Worm (Caenorhabditis elegans): ENCODE results near the gene pals-39.

pals-39 gene

ce11 chrV:12401383-12401782 is 42.3 kb downstream of the pals-39 start, which contains the start of gene K01D12.7:
Gene K01D12.7 (minus strand): TSS chrV:12401483.
- TF ChIP-seq ztf-4 (tag; optimal IDR thresholded peaks at IDR 0.05) (no peak), ztf-11 (tag; optimal IDR thresholded peaks at IDR 0.05) (no peak), pqm-1 (tag; optimal IDR thresholded peaks at IDR 0.05) (no peak), ceh-88 (GFP tag; IDR thresholded peaks at IDR 0.05) (no peak), unc-30 (tag; optimal IDR thresholded peaks at IDR 0.05) (no peak)

- no peak for TF ChIP-seq nhr-12 (tag; optimal IDR thresholded peaks at IDR 0.05)
- TF ChIP-seq pqm-1 (tag; optimal IDR thresholded peaks at IDR 0.05): no peak
- no peak for TF ChIP-seq egl-27 (tag; optimal IDR thresholded peaks at IDR 0.05)
- no peak for TF ChIP-seq elt-3 (tag; optimal IDR thresholded peaks at IDR 0.05)
- TF ChIP-seq ceh-8 (GFP tag; optimal IDR thresholded peaks at IDR 0.05): no peak
- TF ChIP-seq lin-15B (tag; optimal IDR thresholded peaks at IDR 0.05): peak; percentile 28
- peak; percentile 42 for TF ChIP-seq nhr-71 (tag; optimal IDR thresholded peaks at IDR 0.05)
- no peak for TF ChIP-seq hpl-2 (GFP tag; optimal IDR thresholded peaks at IDR 0.05)
- no peak for TF ChIP-seq alr-1 (tag; optimal IDR thresholded peaks at IDR 0.05; ENCODE audit: borderline replicate concordance)
- TF ChIP-seq F16B12.6 (tag; optimal IDR thresholded peaks at IDR 0.05): no peak
- no peak for TF ChIP-seq zip-4 (GFP tag; optimal IDR thresholded peaks at IDR 0.05)
- peak; percentile 49 for TF ChIP-seq nhr-90 (tag; optimal IDR thresholded peaks at IDR 0.05; ENCODE audit: poor library complexity)
- peak; percentile 25 for TF ChIP-seq blmp-1 (tag; optimal IDR thresholded peaks at IDR 0.05)
- peak; percentile 22; the same call in 1 of the 2 replicates for TF ChIP-seq nhr-19 (GFP tag; conservative IDR thresholded peaks at IDR 0.05)
- peak; percentile 31 to 60 for TF ChIP-seq efl-1 (optimal IDR thresholded peaks at IDR 0.05)
- peak; percentile 50 to 93 for TF ChIP-seq efl-1 (GFP tag; optimal IDR thresholded peaks at IDR 0.05 in 1 of 2)
- peak; percentile 57 for TF ChIP-seq snu-23 (GFP tag; optimal IDR thresholded peaks at IDR 0.05)
- TF ChIP-seq sox-4 (tag; optimal IDR thresholded peaks at IDR 0.05): no peak
- peak; percentile 42 for TF ChIP-seq dsc-1 (tag; optimal IDR thresholded peaks at IDR 0.05)
- TF ChIP-seq nhr-85 (tag): no peak
- peak; percentile 32 for TF ChIP-seq xbp-1 (tag; optimal IDR thresholded peaks at IDR 0.05)
- TF ChIP-seq snpc-4 (tag; optimal IDR thresholded peaks at IDR 0.05): no peak
- TF ChIP-seq lin-35 (GFP tag; optimal IDR thresholded peaks at IDR 0.05): peak; percentile 26 to 63
- no peak for TF ChIP-seq pax-3 (tag; optimal IDR thresholded peaks at IDR 0.05)
- no peak for TF ChIP-seq nhr-76 (tag; optimal IDR thresholded peaks at IDR 0.05)
- TF ChIP-seq elt-2 (tag; optimal IDR thresholded peaks at IDR 0.05): peak; percentile 34
- TF ChIP-seq C16A3.4 (tag; optimal IDR thresholded peaks at IDR 0.05): peak; percentile 56
- peak; percentile 31 for TF ChIP-seq tbx-2 (tag; optimal IDR thresholded peaks at IDR 0.05)
- no peak for TF ChIP-seq mdl-1 (tag; optimal IDR thresholded peaks at IDR 0.05)
- peak in 2 of 3 experiments; percentile 8 to 11 for TF ChIP-seq ceh-82 (tag; optimal IDR thresholded peaks at IDR 0.05)
- peak; percentile 59 for TF ChIP-seq mep-1 (tag; optimal IDR thresholded peaks at IDR 0.05)
- peak; percentile 46 for TF ChIP-seq nhr-20 (tag; optimal IDR thresholded peaks at IDR 0.05)
- no peak for TF ChIP-seq nhr-28 (tag; optimal IDR thresholded peaks at IDR 0.05)
- peak; percentile 56 for TF ChIP-seq nhr-47 (tag; optimal IDR thresholded peaks at IDR 0.05)
- TF ChIP-seq dpl-1 (GFP tag; optimal IDR thresholded peaks at IDR 0.05): peak; percentile 37 to 55 (median 46)
- TF ChIP-seq grh-1 (GFP tag; IDR thresholded peaks at IDR 0.05): no peak
- no peak for TF ChIP-seq nhr-77 (tag; optimal IDR thresholded peaks at IDR 0.05)
- TF ChIP-seq swsn-7 (tag; optimal IDR thresholded peaks at IDR 0.05): peak; percentile 43
- no peak for TF ChIP-seq mef-2 (tag; optimal IDR thresholded peaks at IDR 0.05)
- peak; percentile 22 for TF ChIP-seq skn-1 (tag; optimal IDR thresholded peaks at IDR 0.05)
- TF ChIP-seq lsy-2 (tag; optimal IDR thresholded peaks at IDR 0.05): peak; percentile 55 to 62
These were observed 42.9 kb downstream of the pals-39 start, which contains the start of the genes K01D12.20 and miga-1 for ce11 chrV:12400677-12401236. Gene K01D12.20 (minus strand): TSS chrV:12400814. Gene miga-1 (minus strand): TSS chrV:12400859.
